Worm (Caenorhabditis elegans) whole organism, L2 larva: ENCODE data around the gene srx-62.

Experiments used
- F13H6.1 ChIP-seq: sonication (generic microtip); optimal IDR thresholded peaks from 2 replicates; lab custom pipeline; 2016; ENCODE audit warnings: missing genetic modification characterization, missing compliant biosample characterization
- ama-1 ChIP-seq: fragments of 150-350 bp; optimal IDR thresholded peaks from 2 replicates; lab custom pipeline; 2018; ENCODE audit warnings: inconsistent platforms
- ceh-16 ChIP-seq: fragments of 150-350 bp; optimal IDR thresholded peaks from 2 replicates; lab custom pipeline; 2014; ENCODE audit warnings: missing biosample characterization, missing genetic modification characterization
- egl-27 ChIP-seq: sonication (generic microtip); optimal IDR thresholded peaks from 3 replicates; lab custom pipeline; 2017; ENCODE audit warnings: missing biosample characterization, missing genetic modification reagents, missing genetic modification characterization
- elt-3 ChIP-seq: sonication (generic microtip); optimal IDR thresholded peaks from 2 replicates; lab custom pipeline; 2017; ENCODE audit warnings: missing biosample characterization, missing genetic modification characterization
- nhr-10 ChIP-seq: sonication (generic microtip); optimal IDR thresholded peaks from 2 replicates; lab custom pipeline; 2017; ENCODE audit warnings: missing biosample characterization, missing genetic modification characterization
- nhr-11 ChIP-seq: fragments of 150-350 bp; optimal IDR thresholded peaks from 2 replicates; lab custom pipeline; 2014; ENCODE audit warnings: missing biosample characterization, missing genetic modification characterization
- nhr-237 ChIP-seq: fragments of 150-350 bp; optimal IDR thresholded peaks from 2 replicates; lab custom pipeline; 2014; ENCODE audit warnings: missing biosample characterization, missing genetic modification characterization
- nhr-25 ChIP-seq: fragments of 150-350 bp; sonication (generic microtip); optimal IDR thresholded peaks from 3 replicates; lab custom pipeline; 2014; ENCODE audit warnings: missing biosample characterization, missing genetic modification characterization
- nhr-6 ChIP-seq: fragments of 150-350 bp; optimal IDR thresholded peaks from 2 replicates; lab custom pipeline; 2014; ENCODE audit warnings: missing biosample characterization, missing genetic modification characterization
- snpc-4 ChIP-seq: fragments of 150-350 bp; optimal IDR thresholded peaks from 2 replicates; lab custom pipeline; 2014; ENCODE audit warnings: missing biosample characterization, missing genetic modification characterization
- unc-55 ChIP-seq: fragments of 150-350 bp; sonication (generic microtip); optimal IDR thresholded peaks from 3 replicates; lab custom pipeline; 2014; ENCODE audit warnings: missing biosample characterization, missing genetic modification reagents, missing genetic modification characterization
- ztf-11 ChIP-seq: sonication (generic microtip); optimal IDR thresholded peaks from 2 replicates; lab custom pipeline; 2017; ENCODE audit warnings: missing biosample characterization, missing genetic modification characterization

ce11 chrV:4010170-4010569 lies 14.4 kb upstream of the srx-62 start, which contains the start of gene srh-4:
- no peak for TF ChIP-seq nhr-10 (tag; lab: Kevin White, UChicago)
- no peak for TF ChIP-seq nhr-25 (tag; lab: Kevin White, UChicago)
- TF ChIP-seq snpc-4 (tag; lab: Kevin White, UChicago) = no peak
- TF ChIP-seq nhr-11 (tag; lab: Kevin White, UChicago) = no peak
- TF ChIP-seq ama-1 (lab: Kevin White, UChicago) = no peak
- TF ChIP-seq unc-55 (GFP tag; lab: Kevin White, UChicago) = no peak
- TF ChIP-seq F13H6.1 = no peak
- TF ChIP-seq nhr-237 (tag; lab: Kevin White, UChicago) = no peak
- no peak for TF ChIP-seq ceh-16 (tag; lab: Kevin White, UChicago)
- TF ChIP-seq ztf-11 = no peak
- TF ChIP-seq nhr-6 (tag; lab: Kevin White, UChicago) = no peak
- TF ChIP-seq elt-3 (tag; lab: Kevin White, UChicago) = no peak
- no peak for TF ChIP-seq egl-27 (tag; lab: Kevin White, UChicago)
